Fruit fly (Drosophila melanogaster) whole organism, embryonic: ENCODE data around the gene PIG-T.
A peak's percentile ranks its signal among the peaks of the same experiment; 100 is the strongest.

ENCODE experiments used
- Atf6 ChIP-seq: fragments of 200-800 bp; sonication (Bioruptor generic); IDR thresholded peaks from 2 replicates; pipeline ENCODE4 v1.3.6; 2022; ENCODE audit warnings: missing biosample characterization, missing genetic modification characterization
- Bgb ChIP-seq: fragments of 200-800 bp; sonication (Bioruptor generic); IDR thresholded peaks from 2 replicates; pipeline ENCODE4 v1.3.6; 2022; ENCODE audit warnings: missing biosample characterization, missing genetic modification characterization; ENCODE audit not compliant: partially characterized antibody
- CG10267 ChIP-seq: fragments of 200-800 bp; sonication (Bioruptor generic); optimal IDR thresholded peaks from 2 replicates; lab custom pipeline; 2018; ENCODE audit warnings: missing biosample characterization, mild to moderate bottlenecking, missing genetic modification characterization, moderate library complexity
- CG11504 ChIP-seq: fragments of 200-800 bp; sonication (Bioruptor generic); optimal IDR thresholded peaks from 3 replicates; lab custom pipeline; 2019; ENCODE audit warnings: missing biosample characterization, mild to moderate bottlenecking, missing genetic modification characterization, moderate library complexity
- CG13775 ChIP-seq: fragments of 200-800 bp; sonication (Bioruptor generic); optimal IDR thresholded peaks from 3 replicates; lab custom pipeline; 2017; ENCODE audit warnings: missing biosample characterization, mild to moderate bottlenecking, missing genetic modification characterization
- CG13894 ChIP-seq: fragments of 200-800 bp; sonication (Bioruptor generic); optimal IDR thresholded peaks from 3 replicates; lab custom pipeline; 2018; ENCODE audit warnings: missing biosample characterization, mild to moderate bottlenecking, missing genetic modification characterization, moderate library complexity
- CG14860 ChIP-seq: fragments of 200-800 bp; sonication (Bioruptor generic); IDR thresholded peaks from 3 replicates; pipeline ENCODE4 v1.3.6; 2022; ENCODE audit warnings: missing biosample characterization, missing genetic modification characterization; ENCODE audit not compliant: partially characterized antibody
- CG15073 ChIP-seq: fragments of 200-800 bp; sonication (Bioruptor generic); optimal IDR thresholded peaks from 2 replicates; lab custom pipeline; 2016; ENCODE audit warnings: missing biosample characterization, missing genetic modification characterization
- CG15479 ChIP-seq: fragments of 200-800 bp; sonication (Bioruptor generic); optimal IDR thresholded peaks from 3 replicates; lab custom pipeline; 2019; ENCODE audit warnings: missing biosample characterization, mild to moderate bottlenecking, missing genetic modification characterization, moderate library complexity
- CG16815 ChIP-seq: fragments of 200-800 bp; sonication (Bioruptor generic); optimal IDR thresholded peaks from 3 replicates; lab custom pipeline; 2017; ENCODE audit warnings: missing biosample characterization, mild to moderate bottlenecking, missing genetic modification characterization
- CG2678 ChIP-seq: fragments of 200-800 bp; sonication (Bioruptor generic); optimal IDR thresholded peaks from 3 replicates; lab custom pipeline; 2019; ENCODE audit warnings: missing biosample characterization, mild to moderate bottlenecking, missing genetic modification characterization, moderate library complexity
- CG33213 ChIP-seq: fragments of 200-800 bp; sonication (Bioruptor generic); optimal IDR thresholded peaks from 3 replicates; lab custom pipeline; 2016; ENCODE audit warnings: missing biosample characterization, missing genetic modification characterization
- CG43689 ChIP-seq: fragments of 200-800 bp; sonication (Bioruptor generic); IDR thresholded peaks from 2 replicates; pipeline ENCODE4 v1.3.6; 2022; ENCODE audit warnings: missing biosample characterization, missing genetic modification characterization
- CG4404 ChIP-seq: fragments of 200-800 bp; sonication (Bioruptor generic); IDR thresholded peaks from 2 replicates; pipeline ENCODE4 v1.3.6; 2022; ENCODE audit warnings: missing biosample characterization, missing genetic modification characterization
- CG4424 ChIP-seq: fragments of 200-800 bp; sonication (Bioruptor generic); optimal IDR thresholded peaks from 3 replicates; lab custom pipeline; 2016; ENCODE audit warnings: missing biosample characterization, missing genetic modification characterization
- CG7271 ChIP-seq: fragments of 200-800 bp; sonication (Bioruptor generic); optimal IDR thresholded peaks from 2 replicates; lab custom pipeline; 2018; ENCODE audit warnings: missing biosample characterization, mild to moderate bottlenecking, missing genetic modification characterization, moderate library complexity
- CG7963 ChIP-seq: fragments of 200-800 bp; sonication (Bioruptor generic); IDR thresholded peaks from 3 replicates; pipeline ENCODE4 v1.3.6; 2022; ENCODE audit warnings: missing biosample characterization, missing genetic modification characterization; ENCODE audit not compliant: partially characterized antibody
- CG9215 ChIP-seq: fragments of 200-800 bp; sonication (Bioruptor generic); IDR thresholded peaks from 2 replicates; pipeline ENCODE4 v1.3.6; 2022; ENCODE audit warnings: missing biosample characterization, missing genetic modification characterization
- CTCF ChIP-seq: fragments of 200-800 bp; sonication (Bioruptor generic); optimal IDR thresholded peaks from 2 replicates; lab custom pipeline; 2017; ENCODE audit warnings: missing biosample characterization, mild to moderate bottlenecking, missing genetic modification characterization, moderate library complexity
- Chrac-16 ChIP-seq: fragments of 200-800 bp; sonication (Bioruptor generic); optimal IDR thresholded peaks from 3 replicates; lab custom pipeline; 2016; ENCODE audit warnings: missing biosample characterization, missing genetic modification characterization
- CrebB ChIP-seq: fragments of 200-800 bp; sonication (Bioruptor generic); optimal IDR thresholded peaks from 3 replicates; lab custom pipeline; 2018; ENCODE audit warnings: missing biosample characterization, mild to moderate bottlenecking, missing genetic modification characterization
- D ChIP-seq, 2 experiments: fragments of 200-800 bp in 1 of 2; fragments of >200 bp in 1 of 2; sonication (Bioruptor generic) in 1 of 2; optimal IDR thresholded peaks; 2 replicates in 1 of 2; 3 replicates in 1 of 2; lab custom pipeline; 2017; ENCODE audit warnings: mild to moderate bottlenecking in 1 of 2, missing biosample characterization in 1 of 2, missing genetic modification characterization in 1 of 2, missing genetic modification reagents in 1 of 2
- Dref ChIP-seq: fragments of 200-800 bp; sonication (Bioruptor generic); IDR thresholded peaks from 2 replicates; pipeline ENCODE4 v1.3.6; 2022; ENCODE audit warnings: missing biosample characterization, missing genetic modification characterization
- ERR ChIP-seq: fragments of 200-800 bp; sonication (Bioruptor generic); optimal IDR thresholded peaks from 2 replicates; lab custom pipeline; 2016; ENCODE audit warnings: missing biosample characterization, missing genetic modification characterization
- GATAe ChIP-seq: fragments of 200-800 bp; sonication (Bioruptor generic); conservative IDR thresholded peaks from 2 replicates; pipeline ENCODE4 v1.3.6; 2022; ENCODE audit warnings: missing biosample characterization, missing genetic modification characterization
- Gsc ChIP-seq: fragments of 200-800 bp; sonication (Bioruptor generic); IDR thresholded peaks from 2 replicates; pipeline ENCODE4 v1.3.6; 2022; ENCODE audit warnings: missing biosample characterization, missing genetic modification characterization
- H15 ChIP-seq: fragments of 200-800 bp; sonication (Bioruptor generic); IDR thresholded peaks from 3 replicates; pipeline ENCODE4 v1.3.6; 2022; ENCODE audit warnings: missing biosample characterization, missing genetic modification characterization
- Hand ChIP-seq: fragments of 200-800 bp; sonication (Bioruptor generic); optimal IDR thresholded peaks from 2 replicates; lab custom pipeline; 2017; ENCODE audit warnings: mild to moderate bottlenecking, missing biosample characterization, missing genetic modification reagents, missing genetic modification characterization
- Mad ChIP-seq: fragments of 200-800 bp; sonication (Bioruptor generic); optimal IDR thresholded peaks from 2 replicates; lab custom pipeline; 2016; ENCODE audit warnings: missing biosample characterization, missing genetic modification characterization
- Meics ChIP-seq: fragments of 200-800 bp; sonication (Bioruptor generic); optimal IDR thresholded peaks from 2 replicates; lab custom pipeline; 2017; ENCODE audit warnings: missing biosample characterization, mild to moderate bottlenecking, missing genetic modification characterization
- Neu2 ChIP-seq: fragments of 200-800 bp; sonication (Bioruptor generic); optimal IDR thresholded peaks from 3 replicates; lab custom pipeline; 2016; ENCODE audit warnings: missing biosample characterization, missing genetic modification characterization, borderline replicate concordance
- Pdp1 ChIP-seq, 2 experiments: fragments of 200-800 bp; sonication (Bioruptor generic); optimal IDR thresholded peaks; 3 replicates each; lab custom pipeline; 2016; ENCODE audit warnings: missing biosample characterization in 2 of 2, missing genetic modification characterization in 2 of 2, mild to moderate bottlenecking in 1 of 2, moderate library complexity in 1 of 2
- Ptx1 ChIP-seq: fragments of 200-800 bp; sonication (Bioruptor generic); IDR thresholded peaks from 2 replicates; pipeline ENCODE4 v1.3.6; 2022; ENCODE audit warnings: missing biosample characterization, missing genetic modification characterization
- Ssrp ChIP-seq: fragments of 200-800 bp; sonication (Bioruptor generic); optimal IDR thresholded peaks from 2 replicates; lab custom pipeline; 2018; ENCODE audit warnings: missing biosample characterization, mild to moderate bottlenecking, missing genetic modification characterization, moderate library complexity
- ac ChIP-seq: fragments of 200-800 bp; sonication (Bioruptor generic); optimal IDR thresholded peaks from 3 replicates; lab custom pipeline; 2017; ENCODE audit warnings: missing biosample characterization, mild to moderate bottlenecking, missing genetic modification characterization
- crol ChIP-seq: fragments of 200-800 bp; sonication (Bioruptor generic); IDR thresholded peaks from 2 replicates; pipeline ENCODE4 v1.3.6; 2022; ENCODE audit warnings: missing biosample characterization, missing genetic modification characterization
- cwo ChIP-seq: fragments of 200-800 bp; sonication (Bioruptor generic); optimal IDR thresholded peaks from 3 replicates; lab custom pipeline; 2017; ENCODE audit warnings: missing biosample characterization, missing genetic modification characterization, mild to moderate bottlenecking, moderate library complexity, missing genetic modification reagents
- dati ChIP-seq: fragments of 200-800 bp; sonication (Bioruptor generic); IDR thresholded peaks from 2 replicates; pipeline ENCODE4 v1.3.6; 2022; ENCODE audit warnings: missing biosample characterization, missing genetic modification characterization
- gce ChIP-seq: fragments of 200-800 bp; sonication (Bioruptor generic); IDR thresholded peaks from 3 replicates; pipeline ENCODE4 v1.3.6; 2022; ENCODE audit warnings: missing biosample characterization, missing genetic modification characterization
- gem ChIP-seq: fragments of 200-800 bp; sonication (Bioruptor generic); optimal IDR thresholded peaks from 2 replicates; lab custom pipeline; 2019; ENCODE audit warnings: missing biosample characterization, mild to moderate bottlenecking, missing genetic modification characterization, moderate library complexity
- gro ChIP-seq: fragments of 200-800 bp; sonication (Bioruptor generic); optimal IDR thresholded peaks from 2 replicates; lab custom pipeline; 2016; ENCODE audit warnings: missing biosample characterization, missing genetic modification characterization
- jing ChIP-seq: fragments of 200-800 bp; sonication (Bioruptor generic); optimal IDR thresholded peaks from 2 replicates; lab custom pipeline; 2018; ENCODE audit warnings: missing biosample characterization, mild to moderate bottlenecking, missing genetic modification characterization
- kni ChIP-seq: fragments of 200-800 bp; sonication (Bioruptor generic); optimal IDR thresholded peaks from 3 replicates; lab custom pipeline; 2017; ENCODE audit warnings: mild to moderate bottlenecking, missing biosample characterization, missing genetic modification reagents, missing genetic modification characterization
- mirr ChIP-seq: fragments of 200-800 bp; sonication (Bioruptor generic); optimal IDR thresholded peaks from 3 replicates; lab custom pipeline; 2018; ENCODE audit warnings: missing biosample characterization, mild to moderate bottlenecking, missing genetic modification characterization
- mld ChIP-seq: fragments of 200-800 bp; sonication (Bioruptor generic); IDR thresholded peaks from 3 replicates; pipeline ENCODE4 v1.3.6; 2022; ENCODE audit warnings: missing biosample characterization, missing genetic modification characterization; ENCODE audit not compliant: partially characterized antibody
- prd ChIP-seq, 3 experiments: fragments of >200 bp in 2 of 3; fragments of 200-800 bp in 1 of 3; sonication (Bioruptor generic) in 1 of 3; optimal IDR thresholded peaks in 2 of 3; IDR thresholded peaks in 1 of 3; 2 replicates in 2 of 3; 3 replicates in 1 of 3; pipeline versions ENCODE4 v1.3.6 to Lab custom; 2017 to 2022; ENCODE audit warnings: missing biosample characterization in 1 of 3, missing genetic modification characterization in 1 of 3
- pros ChIP-seq: fragments of 200-800 bp; sonication (Bioruptor generic); optimal IDR thresholded peaks from 3 replicates; lab custom pipeline; 2019; ENCODE audit warnings: missing biosample characterization, mild to moderate bottlenecking, missing genetic modification characterization, moderate library complexity
- repo ChIP-seq: fragments of 200-800 bp; sonication (Bioruptor generic); optimal IDR thresholded peaks from 2 replicates; lab custom pipeline; 2016; ENCODE audit warnings: missing biosample characterization, missing genetic modification characterization
- sob ChIP-seq: fragments of 200-800 bp; sonication (Bioruptor generic); IDR thresholded peaks from 2 replicates; pipeline ENCODE4 v1.3.6; 2022; ENCODE audit warnings: missing biosample characterization, missing genetic modification characterization
- z ChIP-seq: fragments of 200-800 bp; sonication (Bioruptor generic); IDR thresholded peaks from 3 replicates; pipeline ENCODE4 v1.3.6; 2022; ENCODE audit warnings: missing biosample characterization, missing genetic modification characterization

PIG-T gene

dm6 chrX:8408971-8409455, 1.9 kb upstream of the PIG-T start, which contains the start of gene Trf2 (continued):
- TF ChIP-seq CG43689 (GFP tag; lab: Robert Waterston, UW) (no peak), Ssrp (no peak), Neu2 (GFP tag; lab: Kevin White, UChicago) (no peak), Pdp1 (GFP tag; optimal IDR thresholded peaks at IDR 0.05; lab: Kevin White, UChicago) (peak; percentile 19 to 29), cwo (GFP tag; lab: Kevin White, UChicago) (no peak), sob (GFP tag; lab: Robert Waterston, UW) (peak; percentile 31; the same call in 1 of the 2 replicates), CG15073 (no peak), Meics (GFP tag; lab: Kevin White, UChicago) (peak; percentile 22), repo (GFP tag; lab: Kevin White, UChicago) (no peak), D (optimal IDR thresholded peaks at IDR 0.05; lab: Kevin White, UChicago) (no peak), D (GFP tag; optimal IDR thresholded peaks at IDR 0.05; lab: Kevin White, UChicago) (no peak), mld (GFP tag; lab: Robert Waterston, UW) (no peak), CrebB (tag; lab: Kevin White, UChicago) (peak; percentile 47), gce (GFP tag; lab: Robert Waterston, UW) (no peak), CG7963 (GFP tag; lab: Robert Waterston, UW) (no peak), pros (GFP tag; lab: Kevin White, UChicago) (no peak), CG15479 (GFP tag; lab: Kevin White, UChicago) (no peak), Atf6 (0 out of 2 replicates have a peak, but pooled peaks have one; percentile 38), Dref (GFP tag; lab: Robert Waterston, UW) (no peak), ac (peak; percentile 8), Chrac-16 (no peak), CG13894 (tag; lab: Kevin White, UChicago) (peak; percentile 3), Ptx1 (GFP tag; lab: Robert Waterston, UW) (no peak), H15 (no peak), gem (no peak), prd (optimal IDR thresholded peaks at IDR 0.05; lab: Kevin White, UChicago) (no peak), prd (GFP tag; IDR thresholded peaks at IDR 0.05; lab: Robert Waterston, UW) (0 out of 3 replicates have a peak, but pooled peaks have one; percentile 16), CTCF (peak; percentile 2), CG13775 (GFP tag; lab: Kevin White, UChicago) (no peak), dati (GFP tag; lab: Robert Waterston, UW) (no peak), CG9215 (GFP tag; lab: Robert Waterston, UW) (no peak), CG4404 (GFP tag; lab: Robert Waterston, UW) (no peak), Hand (no peak), jing (GFP tag; lab: Kevin White, UChicago) (no peak), CG11504 (tag; lab: Kevin White, UChicago) (no peak), Gsc (GFP tag; lab: Robert Waterston, UW) (no peak), CG4424 (GFP tag; lab: Kevin White, UChicago) (no peak), mirr (GFP tag; lab: Kevin White, UChicago) (peak; percentile 9), CG14860 (GFP tag; lab: Robert Waterston, UW) (no peak), crol (GFP tag; lab: Robert Waterston, UW) (no peak), CG33213 (GFP tag; lab: Kevin White, UChicago) (no peak), CG7271 (tag; lab: Kevin White, UChicago) (peak; percentile 33), gro (GFP tag; lab: Kevin White, UChicago) (peak; percentile 13), CG16815 (GFP tag; lab: Kevin White, UChicago) (no peak), Bgb (GFP tag; lab: Robert Waterston, UW) (peak; percentile 23; the same call in 1 of the 2 replicates), z (GFP tag; lab: Robert Waterston, UW) (no peak), CG2678 (no peak), CG10267 (peak; percentile 25), Mad (GFP tag; lab: Kevin White, UChicago) (no peak), GATAe (no peak), ERR (GFP tag; lab: Kevin White, UChicago) (no peak), kni (no peak)
